Worm (Caenorhabditis elegans): ENCODE data around the gene fis-1.

The fis-1 gene

DNA sequence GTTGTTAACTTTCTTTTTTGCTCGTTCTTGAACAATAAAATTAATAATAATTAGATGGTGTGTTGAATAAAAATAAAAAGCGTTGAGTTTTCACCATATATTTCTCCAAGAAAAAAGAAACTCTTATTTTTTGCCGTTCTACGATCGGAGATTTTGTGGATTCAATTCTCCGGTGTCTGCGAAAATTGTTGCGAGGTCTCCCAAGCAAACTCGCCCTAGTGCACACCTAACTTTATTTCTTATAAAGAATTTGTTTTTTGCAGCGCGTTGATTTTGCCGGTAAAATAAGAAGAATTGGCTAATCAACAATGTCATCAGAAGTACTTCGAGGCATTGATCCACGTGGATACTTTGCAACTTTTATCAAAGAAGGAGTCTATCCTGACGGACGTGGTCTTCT is 13.5 kb upstream of the fis-1 start, which contains the start of gene exos-8:
TSS of gene exos-8 (plus strand) at position 264 of the 400 bp plus-strand sequence.
- TF ChIP-seq cog-1 (tag; optimal IDR thresholded peaks at IDR 0.05): peak; percentile 41
- no peak for TF ChIP-seq ref-1 (GFP tag; conservative IDR thresholded peaks at IDR 0.05)
- TF ChIP-seq ztf-29 (GFP tag; IDR thresholded peaks at IDR 0.05): 0 out of 2 replicates have a peak, but pooled peaks have one; percentile 34
- TF ChIP-seq flt-1 (GFP tag; IDR thresholded peaks at IDR 0.05): peak; percentile 77; the same call in 1 of the 2 replicates
- TF ChIP-seq ztf-23 (GFP tag; IDR thresholded peaks at IDR 0.05): no peak
- 0 out of 2 replicates have a peak, but pooled peaks have one; percentile 20 for TF ChIP-seq tab-1 (GFP tag; IDR thresholded peaks at IDR 0.05)
- peak; percentile 64; the same call in 1 of the 2 replicates for TF ChIP-seq klf-2 (GFP tag; conservative IDR thresholded peaks at IDR 0.05)

DNA sequence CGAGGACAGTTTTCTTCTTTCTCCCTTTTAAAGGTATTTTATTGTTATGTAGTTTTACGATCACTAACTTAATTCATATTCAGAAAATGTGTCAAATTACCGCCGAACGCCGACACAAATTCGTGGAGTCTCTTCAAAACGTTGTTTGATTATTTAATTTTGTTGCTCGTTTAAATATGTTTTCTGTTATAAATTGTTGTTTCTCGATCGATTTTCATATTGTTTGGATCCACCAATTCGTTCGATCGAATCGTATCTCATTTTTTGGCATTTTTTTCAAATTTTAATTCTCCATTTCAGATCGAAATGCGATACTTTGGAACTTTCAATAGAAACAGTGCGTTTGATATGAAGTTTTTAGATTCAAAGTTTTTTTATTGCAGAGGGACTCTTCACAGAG is 12.4 kb upstream of the fis-1 start, which contains the start of gene F41G3.6:
TSS of gene F41G3.6 (plus strand) at position 301 of the 400 bp plus-strand sequence.
- TF ChIP-seq med-1 (GFP tag; optimal IDR thresholded peaks at IDR 0.05; ENCODE audit: insufficient read depth) (no peak), ref-1 (GFP tag; conservative IDR thresholded peaks at IDR 0.05) (no peak), cog-1 (tag; optimal IDR thresholded peaks at IDR 0.05) (no peak), klf-2 (GFP tag; conservative IDR thresholded peaks at IDR 0.05) (no peak), ztf-23 (GFP tag; IDR thresholded peaks at IDR 0.05) (no peak), tab-1 (GFP tag; IDR thresholded peaks at IDR 0.05) (no peak), ztf-29 (GFP tag; IDR thresholded peaks at IDR 0.05) (no peak), flt-1 (GFP tag; IDR thresholded peaks at IDR 0.05) (no peak), T22C8.4 (GFP tag; IDR thresholded peaks at IDR 0.05) (no peak)

ce11 chrII:6744648-6745047 is 10.3 kb upstream of the fis-1 start, which contains the start of gene ins-15:
TSS of gene ins-15 (minus strand) at chrII:6744748.
- TF ChIP-seq tab-1 (GFP tag; IDR thresholded peaks at IDR 0.05) (no peak), ref-1 (GFP tag; conservative IDR thresholded peaks at IDR 0.05) (no peak), ztf-23 (GFP tag; IDR thresholded peaks at IDR 0.05) (no peak), ztf-29 (GFP tag; IDR thresholded peaks at IDR 0.05) (no peak)

ce11 chrII:6745783-6746182 is 9.2 kb upstream of the fis-1 start, which contains the start of gene ins-14:
TSS of gene ins-14 (minus strand) at chrII:6745814.
- TF ChIP-seq tab-1 (GFP tag; IDR thresholded peaks at IDR 0.05) (no peak), klf-2 (GFP tag; conservative IDR thresholded peaks at IDR 0.05) (no peak), ref-1 (GFP tag; conservative IDR thresholded peaks at IDR 0.05) (no peak), cog-1 (tag; optimal IDR thresholded peaks at IDR 0.05) (no peak), T22C8.4 (GFP tag; IDR thresholded peaks at IDR 0.05) (no peak), flt-1 (GFP tag; IDR thresholded peaks at IDR 0.05) (no peak), ztf-23 (GFP tag; IDR thresholded peaks at IDR 0.05) (no peak), ztf-29 (GFP tag; IDR thresholded peaks at IDR 0.05) (no peak), med-1 (GFP tag; optimal IDR thresholded peaks at IDR 0.05; ENCODE audit: insufficient read depth) (no peak)

DNA sequence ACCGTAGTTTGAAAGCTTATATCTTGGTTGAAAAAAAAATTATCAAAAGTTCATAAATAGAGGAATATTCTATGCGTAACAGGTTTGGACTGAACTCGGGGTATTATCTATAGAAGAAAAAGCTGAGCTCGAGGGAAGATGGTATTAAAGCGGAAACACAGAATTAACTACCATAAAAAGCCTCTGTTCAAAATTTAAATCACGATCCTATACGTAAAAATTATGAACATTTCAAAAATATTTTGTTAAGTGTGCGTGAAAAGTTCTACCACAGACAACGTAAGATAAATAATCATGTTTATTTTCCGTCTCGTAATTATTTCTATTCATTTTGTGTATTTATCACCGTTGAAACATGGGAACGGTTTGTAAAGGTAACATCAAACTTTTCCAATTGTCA is 8.6 kb upstream of the fis-1 start, which contains the start of gene F41G3.5:
TSS of gene F41G3.5 (plus strand) at position 301 of the 400 bp plus-strand sequence.
- TF ChIP-seq flt-1 (GFP tag; IDR thresholded peaks at IDR 0.05) (no peak), tab-1 (GFP tag; IDR thresholded peaks at IDR 0.05) (no peak), klf-2 (GFP tag; conservative IDR thresholded peaks at IDR 0.05) (no peak), cog-1 (tag; optimal IDR thresholded peaks at IDR 0.05) (no peak), ref-1 (GFP tag; conservative IDR thresholded peaks at IDR 0.05) (no peak), T22C8.4 (GFP tag; IDR thresholded peaks at IDR 0.05) (no peak), ztf-23 (GFP tag; IDR thresholded peaks at IDR 0.05) (no peak), med-1 (GFP tag; optimal IDR thresholded peaks at IDR 0.05; ENCODE audit: insufficient read depth) (no peak), ztf-29 (GFP tag; IDR thresholded peaks at IDR 0.05) (no peak)

DNA sequence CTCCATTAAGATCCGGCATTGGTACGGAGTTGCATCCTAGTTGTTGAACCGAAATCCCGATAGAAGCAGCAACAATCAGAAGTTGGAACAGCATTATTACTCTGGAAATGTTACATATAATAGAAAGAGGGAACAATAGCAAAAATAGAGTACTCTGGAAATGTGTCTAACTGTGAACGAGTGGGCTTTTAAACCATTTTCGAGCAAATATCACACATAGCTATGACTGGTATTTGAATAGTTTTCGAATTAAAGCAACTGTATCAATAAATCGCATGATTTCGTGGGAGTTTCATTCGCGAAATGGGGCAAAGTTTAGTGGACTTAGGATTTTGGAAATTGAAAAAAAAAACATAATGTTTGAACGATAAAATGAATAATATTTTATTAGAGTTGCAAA is 5.6 kb upstream of the fis-1 start, which contains the start of gene F41G3.10:
TSS of gene F41G3.10 (minus strand) at position 101 of the 400 bp plus-strand sequence.
- TF ChIP-seq ref-1 (GFP tag; conservative IDR thresholded peaks at IDR 0.05) (no peak), med-1 (GFP tag; optimal IDR thresholded peaks at IDR 0.05; ENCODE audit: insufficient read depth) (no peak), tab-1 (GFP tag; IDR thresholded peaks at IDR 0.05) (no peak), T22C8.4 (GFP tag; IDR thresholded peaks at IDR 0.05) (no peak), klf-2 (GFP tag; conservative IDR thresholded peaks at IDR 0.05) (no peak), ztf-29 (GFP tag; IDR thresholded peaks at IDR 0.05) (no peak), cog-1 (tag; optimal IDR thresholded peaks at IDR 0.05) (no peak)

ce11 chrII:6750929-6751328 is 4.0 kb upstream of the fis-1 start, which contains the start of gene F41G3.20:
TSS of gene F41G3.20 (minus strand) at chrII:6751029.
- TF ChIP-seq klf-2 (GFP tag; conservative IDR thresholded peaks at IDR 0.05) (no peak), ztf-29 (GFP tag; IDR thresholded peaks at IDR 0.05) (no peak), cog-1 (tag; optimal IDR thresholded peaks at IDR 0.05) (no peak), ztf-23 (GFP tag; IDR thresholded peaks at IDR 0.05) (no peak), ref-1 (GFP tag; conservative IDR thresholded peaks at IDR 0.05) (no peak), tab-1 (GFP tag; IDR thresholded peaks at IDR 0.05) (no peak), T22C8.4 (GFP tag; IDR thresholded peaks at IDR 0.05) (no peak), flt-1 (GFP tag; IDR thresholded peaks at IDR 0.05) (no peak), med-1 (GFP tag; optimal IDR thresholded peaks at IDR 0.05; ENCODE audit: insufficient read depth) (no peak)

ce11 chrII:6752027-6752426 is 2.9 kb upstream of the fis-1 start, which contains the start of gene F41G3.19:
TSS of gene F41G3.19 (minus strand) at chrII:6752127.
- TF ChIP-seq ztf-23 (GFP tag; IDR thresholded peaks at IDR 0.05): no peak

DNA sequence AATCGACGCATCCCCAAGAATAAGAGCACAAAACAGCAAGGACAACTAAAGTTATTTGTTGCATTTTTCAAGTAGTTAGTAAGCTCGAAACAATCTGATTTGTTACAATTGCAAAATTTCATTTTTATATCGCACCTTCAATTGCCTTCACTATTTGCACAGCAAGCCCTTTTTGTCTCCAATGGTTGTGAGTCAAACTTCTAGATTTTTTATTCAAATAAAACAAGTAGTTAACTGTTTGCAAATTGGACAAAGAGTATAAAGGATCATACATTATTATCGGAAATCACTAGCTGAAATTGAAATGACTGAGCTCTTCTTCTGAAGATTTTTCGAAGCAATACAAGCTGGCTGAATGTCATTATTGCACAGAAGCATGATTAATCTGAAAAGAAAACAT is 2.1 kb upstream of the fis-1 start, which contains the start of gene F41G3.21:
TSS of gene F41G3.21 (minus strand) at position 101 of the 400 bp plus-strand sequence.
- no peak for TF ChIP-seq T22C8.4 (GFP tag; IDR thresholded peaks at IDR 0.05)
- TF ChIP-seq ref-1 (GFP tag; conservative IDR thresholded peaks at IDR 0.05): no peak
- TF ChIP-seq tab-1 (GFP tag; IDR thresholded peaks at IDR 0.05): no peak

DNA sequence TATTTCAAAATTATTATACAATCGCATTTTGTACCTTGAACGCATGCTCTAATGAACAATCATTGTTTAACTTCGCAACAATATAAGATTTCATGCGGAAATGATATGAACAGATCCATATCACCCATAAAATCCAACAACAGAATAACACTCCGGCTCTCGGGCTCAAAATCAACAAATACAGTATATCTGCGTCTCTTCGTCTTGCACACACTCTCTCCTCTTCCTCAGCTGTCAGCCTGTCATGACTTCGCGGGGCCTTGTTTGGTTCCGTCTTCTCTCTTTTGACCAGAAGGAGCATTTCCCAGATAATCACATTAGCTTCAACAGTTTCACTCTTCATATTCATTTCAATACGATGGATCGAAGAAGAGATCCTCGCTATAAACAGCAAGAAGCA is 1.3 kb downstream of the fis-1 start, which contains the start of gene F41G3.3:
TSS of gene F41G3.3 (plus strand) at position 301 of the 400 bp plus-strand sequence.
- TF ChIP-seq T22C8.4 (GFP tag; IDR thresholded peaks at IDR 0.05): no peak
- TF ChIP-seq ztf-23 (GFP tag; IDR thresholded peaks at IDR 0.05): no peak
- TF ChIP-seq ref-1 (GFP tag; conservative IDR thresholded peaks at IDR 0.05): no peak
- no peak for TF ChIP-seq flt-1 (GFP tag; IDR thresholded peaks at IDR 0.05)
- TF ChIP-seq ztf-29 (GFP tag; IDR thresholded peaks at IDR 0.05): no peak
- no peak for TF ChIP-seq tab-1 (GFP tag; IDR thresholded peaks at IDR 0.05)
